Worm (Caenorhabditis elegans) whole organism, midembryonic: ENCODE measurements around the gene srlf-3.

ENCODE experiments used
- T22C8.4 ChIP-seq: fragments of 200-800 bp; sonication (Bioruptor generic); IDR thresholded peaks from 2 replicates; pipeline ENCODE4 v1.3.6; 2022; ENCODE audit warnings: missing genetic modification characterization, missing compliant biosample characterization
- flt-1 ChIP-seq: fragments of 200-800 bp; sonication (Bioruptor generic); IDR thresholded peaks from 2 replicates; pipeline ENCODE4 v1.3.6; 2022; ENCODE audit warnings: missing genetic modification characterization, missing compliant biosample characterization
- klf-2 ChIP-seq: fragments of 200-800 bp; sonication (Bioruptor generic); conservative IDR thresholded peaks from 2 replicates; pipeline ENCODE4 v1.3.6; 2022; ENCODE audit warnings: missing genetic modification reagents, missing genetic modification characterization, missing compliant biosample characterization
- ref-1 ChIP-seq: fragments of 200-800 bp; sonication (Bioruptor generic); conservative IDR thresholded peaks from 2 replicates; pipeline ENCODE4 v1.3.6; 2022; ENCODE audit warnings: missing genetic modification reagents, missing genetic modification characterization, missing compliant biosample characterization
- ztf-23 ChIP-seq: fragments of 200-800 bp; sonication (Bioruptor generic); IDR thresholded peaks from 2 replicates; pipeline ENCODE4 v1.3.6; 2022; ENCODE audit warnings: missing genetic modification reagents, missing genetic modification characterization, missing compliant biosample characterization
- ztf-29 ChIP-seq: fragments of 200-800 bp; sonication (Bioruptor generic); IDR thresholded peaks from 2 replicates; pipeline ENCODE4 v1.3.6; 2022; ENCODE audit warnings: missing genetic modification reagents, missing genetic modification characterization, missing compliant biosample characterization

DNA sequence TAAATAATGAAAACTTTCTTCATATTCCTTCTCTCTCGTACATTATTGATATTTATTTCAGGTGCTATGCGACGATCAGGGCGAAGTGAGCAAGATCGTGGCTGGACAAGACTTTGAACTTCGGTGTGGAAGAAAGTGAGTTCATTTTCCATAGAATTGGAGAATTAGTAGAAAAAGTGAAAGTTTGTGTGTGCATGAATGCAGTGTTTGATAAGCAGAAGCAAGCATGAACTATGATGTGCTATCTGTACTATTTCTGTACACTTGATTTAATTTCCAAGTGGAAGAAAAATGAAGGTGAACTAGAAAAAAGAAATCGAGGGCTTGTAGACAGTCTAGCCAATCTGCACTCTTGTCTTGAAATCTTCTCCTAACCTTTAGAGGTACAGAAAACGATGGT lies 44.7 kb downstream of the srlf-3 start:
- TF ChIP-seq ztf-23 (GFP tag; lab: Robert Waterston, UW): no peak
- TF ChIP-seq flt-1 (GFP tag; lab: Robert Waterston, UW): no peak
- TF ChIP-seq klf-2 (GFP tag; lab: Robert Waterston, UW): no peak
- TF ChIP-seq T22C8.4 (GFP tag; lab: Robert Waterston, UW): no peak
- no peak for TF ChIP-seq ref-1 (GFP tag; lab: Robert Waterston, UW)
- no peak for TF ChIP-seq ztf-29 (GFP tag; lab: Robert Waterston, UW)
